Worm (Caenorhabditis elegans): ENCODE measurements around the gene rpl-32.

DNA sequence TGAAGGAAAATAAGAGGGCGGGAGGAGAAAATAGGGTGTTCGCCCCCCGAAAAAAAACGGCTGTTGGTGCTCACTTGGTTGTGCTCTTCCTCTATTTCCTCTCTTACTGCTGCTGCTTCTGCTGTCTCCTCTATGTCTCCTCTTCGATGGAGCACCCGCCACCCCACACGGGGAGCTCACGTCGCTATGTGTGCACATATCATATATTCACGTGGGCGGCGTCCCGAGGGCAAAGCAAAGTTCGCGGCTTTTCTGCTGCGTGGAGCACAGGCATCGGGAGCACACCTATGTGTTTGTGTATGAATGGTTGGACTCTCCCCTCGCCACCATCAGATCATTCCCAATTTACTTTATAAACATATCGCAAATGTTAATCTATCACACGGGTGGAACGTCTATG is 43.5 kb downstream of the rpl-32 start:
- TF ChIP-seq nhr-25 (tag; optimal IDR thresholded peaks at IDR 0.05) (no peak), snpc-4 (tag; optimal IDR thresholded peaks at IDR 0.05) (no peak)

All from whole organism, L2 larva.